Worm (Caenorhabditis elegans) whole organism, L4/young adult: ENCODE results near the gene BE10.5.

Experiments used
- W03F9.2 ChIP-seq: fragments of 150-350 bp; optimal IDR thresholded peaks from 2 replicates; lab custom pipeline; 2014; ENCODE audit warnings: missing biosample characterization, missing genetic modification characterization
- dao-5 ChIP-seq: sonication (generic microtip); optimal IDR thresholded peaks from 2 replicates; lab custom pipeline; 2016; ENCODE audit warnings: missing genotype, missing genetic modification characterization, moderate library complexity, missing compliant biosample characterization
- him-1 ChIP-seq: sonication (generic microtip); optimal IDR thresholded peaks from 2 replicates; lab custom pipeline; 2016; ENCODE audit warnings: missing genotype, missing genetic modification reagents, missing genetic modification characterization, missing compliant biosample characterization

DNA sequence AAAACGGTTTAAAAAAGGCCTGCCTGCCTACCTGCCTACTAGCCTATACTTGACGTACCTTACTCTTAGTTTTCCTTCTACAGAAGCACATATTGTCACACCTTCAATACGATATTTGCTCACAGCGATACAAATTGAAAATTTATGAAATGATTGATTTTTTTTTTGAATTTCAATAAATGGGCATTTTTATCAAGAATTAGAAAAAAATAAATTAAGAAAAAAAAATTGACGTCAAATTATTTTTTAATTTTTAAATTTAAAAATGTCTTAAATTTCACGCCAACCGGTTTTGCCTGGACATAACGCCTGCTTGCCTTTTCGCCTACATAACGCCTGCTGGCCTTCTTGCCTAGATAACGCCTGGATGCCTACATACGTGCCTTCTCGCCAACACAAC lies at the start of gene BE10.5:
- TF ChIP-seq dao-5: no peak
- no peak for TF ChIP-seq W03F9.2 (tag; lab: Kevin White, UChicago)
- no peak for TF ChIP-seq him-1 (tag; lab: Kevin White, UChicago)
